Worm (Caenorhabditis elegans) whole organism, L4 larva: ENCODE measurements around the gene rpl-37.

Experiments
- F10B5.3 ChIP-seq: sonication (generic microtip); optimal IDR thresholded peaks from 2 replicates; lab custom pipeline; 2016; ENCODE audit warnings: mild to moderate bottlenecking, missing genetic modification characterization, missing compliant biosample characterization
- F37D6.2 ChIP-seq: sonication (generic microtip); optimal IDR thresholded peaks from 2 replicates; lab custom pipeline; 2016; ENCODE audit warnings: mild to moderate bottlenecking, missing genetic modification characterization, missing compliant biosample characterization
- F44E2.7 ChIP-seq: fragments of 200-800 bp; sonication (Bioruptor generic); IDR thresholded peaks from 2 replicates; pipeline ENCODE4 v2.1.2; 2022; ENCODE audit warnings: missing genetic modification characterization, missing compliant biosample characterization
- F49E8.2 ChIP-seq: sonication (generic microtip); optimal IDR thresholded peaks from 2 replicates; lab custom pipeline; 2016; ENCODE audit warnings: missing compliant biosample characterization, mild to moderate bottlenecking, missing genetic modification characterization, borderline replicate concordance
- R02D3.7 ChIP-seq: fragments of 150-350 bp; sonication (generic microtip); optimal IDR thresholded peaks from 3 replicates; lab custom pipeline; 2014; ENCODE audit warnings: missing biosample characterization, missing genetic modification characterization
- T20F7.1 ChIP-seq: fragments of 200-800 bp; sonication (Bioruptor generic); optimal IDR thresholded peaks from 2 replicates; lab custom pipeline; 2018; ENCODE audit warnings: mild to moderate bottlenecking, missing genetic modification characterization, missing compliant biosample characterization
- T26A8.4 ChIP-seq: fragments of 200-800 bp; sonication (Bioruptor generic); IDR thresholded peaks from 2 replicates; pipeline ENCODE4 v1.3.6; 2022; ENCODE audit warnings: missing genetic modification characterization, missing compliant biosample characterization
- Y105C5A.15 ChIP-seq: fragments of 200-800 bp; sonication (Bioruptor generic); IDR thresholded peaks from 2 replicates; pipeline ENCODE4 v1.3.6; 2022; ENCODE audit warnings: missing genetic modification characterization, missing compliant biosample characterization
- Y75B8A.6 ChIP-seq: fragments of 200-800 bp; sonication (Bioruptor generic); IDR thresholded peaks from 2 replicates; pipeline ENCODE4 v1.3.6; 2022; ENCODE audit warnings: missing genetic modification reagents, missing genetic modification characterization, missing compliant biosample characterization
- ZK337.2 ChIP-seq: fragments of 200-800 bp; sonication (Bioruptor generic); IDR thresholded peaks from 2 replicates; pipeline ENCODE4 v1.3.6; 2022; ENCODE audit warnings: missing genetic modification reagents, missing genetic modification characterization, missing compliant biosample characterization
- aha-1 ChIP-seq: fragments of 150-350 bp; peaks from one replicate; lab custom pipeline; 2014; ENCODE audit warnings: missing biosample characterization, missing genetic modification characterization
- aly-2 ChIP-seq: sonication (generic microtip); optimal IDR thresholded peaks from 2 replicates; lab custom pipeline; 2018; ENCODE audit warnings: missing biosample characterization, missing genetic modification characterization
- arid-1 ChIP-seq: fragments of 200-800 bp; sonication (Bioruptor generic); conservative IDR thresholded peaks from 2 replicates; pipeline ENCODE4 v1.3.6; 2022; ENCODE audit warnings: missing genetic modification reagents, missing genetic modification characterization, missing compliant biosample characterization
- cey-2 ChIP-seq: sonication (generic microtip); optimal IDR thresholded peaks from 3 replicates; lab custom pipeline; 2017; ENCODE audit warnings: missing genetic modification characterization, mild to moderate bottlenecking, missing compliant biosample characterization, antibody characterized with exemption, borderline replicate concordance; ENCODE audit not compliant: insufficient read depth
- daf-8 ChIP-seq: fragments of 200-800 bp; sonication (Bioruptor generic); IDR thresholded peaks from 2 replicates; pipeline ENCODE4 v1.3.6; 2022; ENCODE audit warnings: missing genetic modification characterization, missing compliant biosample characterization
- dmd-6 ChIP-seq: fragments of 200-800 bp; sonication (Bioruptor generic); IDR thresholded peaks from 2 replicates; pipeline ENCODE4 v1.3.6; 2022; ENCODE audit warnings: missing genetic modification reagents, missing genetic modification characterization, missing compliant biosample characterization
- dmd-9 ChIP-seq: fragments of 200-800 bp; sonication (Bioruptor generic); IDR thresholded peaks from 2 replicates; pipeline ENCODE4 v1.3.6; 2022; ENCODE audit warnings: missing genetic modification reagents, missing genetic modification characterization, missing compliant biosample characterization
- dpl-1 ChIP-seq: fragments of 150-350 bp; optimal IDR thresholded peaks from 2 replicates; lab custom pipeline; 2014; ENCODE audit warnings: missing biosample characterization, missing genetic modification reagents, missing genetic modification characterization
- egl-27 ChIP-seq: sonication (generic microtip); optimal IDR thresholded peaks from 3 replicates; lab custom pipeline; 2017; ENCODE audit warnings: missing biosample characterization, missing genetic modification reagents, missing genetic modification characterization
- gei-8 ChIP-seq: fragments of 200-800 bp; sonication (Bioruptor generic); optimal IDR thresholded peaks from 2 replicates; lab custom pipeline; 2018; ENCODE audit warnings: mild to moderate bottlenecking, missing genetic modification characterization, missing compliant biosample characterization
- hlh-30 ChIP-seq: sonication (generic microtip); optimal IDR thresholded peaks from 2 replicates; lab custom pipeline; 2017; ENCODE audit warnings: antibody characterized with exemption, mild to moderate bottlenecking, missing genetic modification characterization, missing compliant biosample characterization; ENCODE audit not compliant: insufficient read depth
- hmg-1.1 ChIP-seq: fragments of 200-800 bp; sonication (Bioruptor generic); IDR thresholded peaks from 2 replicates; pipeline ENCODE4 v1.3.6; 2022; ENCODE audit warnings: missing genetic modification reagents, missing genetic modification characterization, missing compliant biosample characterization
- lin-1 ChIP-seq: fragments of 200-800 bp; sonication (Bioruptor generic); IDR thresholded peaks from 2 replicates; pipeline ENCODE4 v1.3.6; 2022; ENCODE audit warnings: missing genetic modification reagents, missing genetic modification characterization, missing compliant biosample characterization
- lin-15B ChIP-seq: fragments of 150-350 bp; sonication (generic microtip); optimal IDR thresholded peaks from 3 replicates; lab custom pipeline; 2014; ENCODE audit warnings: missing biosample characterization, missing genetic modification characterization
- lsy-2 ChIP-seq, 2 experiments: fragments of 150-350 bp in 1 of 2; sonication (generic microtip) in 1 of 2; optimal IDR thresholded peaks; 2 replicates each; lab custom pipeline; 2014 to 2017; ENCODE audit warnings: missing biosample characterization in 2 of 2, missing genetic modification characterization in 2 of 2
- madf-5 ChIP-seq, 2 experiments: fragments of 200-800 bp; sonication (Bioruptor generic); IDR thresholded peaks; 2 replicates each; pipeline ENCODE4 v1.3.6; 2022; ENCODE audit warnings: missing compliant biosample characterization in 2 of 2, missing genetic modification characterization in 2 of 2
- madf-9 ChIP-seq: fragments of 200-800 bp; sonication (Bioruptor generic); conservative IDR thresholded peaks from 2 replicates; pipeline ENCODE4 v1.3.6; 2022; ENCODE audit warnings: missing genetic modification reagents, missing genetic modification characterization, missing compliant biosample characterization
- mdl-1 ChIP-seq, 2 experiments: fragments of 150-350 bp in 1 of 2; sonication (generic microtip) in 1 of 2; optimal IDR thresholded peaks; 2 replicates each; lab custom pipeline; 2014 to 2017; ENCODE audit warnings: missing biosample characterization in 2 of 2, missing genetic modification characterization in 2 of 2
- mdt-29 ChIP-seq: fragments of 200-800 bp; sonication (Bioruptor generic); IDR thresholded peaks from 2 replicates; pipeline ENCODE4 v1.3.6; 2022; ENCODE audit warnings: missing genetic modification reagents, missing genetic modification characterization, missing compliant biosample characterization
- mep-1 ChIP-seq: fragments of 150-350 bp; sonication (generic microtip); optimal IDR thresholded peaks from 3 replicates; lab custom pipeline; 2014; ENCODE audit warnings: missing biosample characterization, missing genetic modification characterization
- mxl-2 ChIP-seq: fragments of 200-800 bp; sonication (Bioruptor generic); conservative IDR thresholded peaks from 2 replicates; pipeline ENCODE4 v1.3.6; 2022; ENCODE audit warnings: missing genetic modification reagents, missing genetic modification characterization, missing compliant biosample characterization
- mxl-3 ChIP-seq: fragments of 200-800 bp; sonication (Bioruptor generic); optimal IDR thresholded peaks from 2 replicates; lab custom pipeline; 2018; ENCODE audit warnings: mild to moderate bottlenecking, missing genetic modification characterization, missing compliant biosample characterization
- nhr-102 ChIP-seq: sonication (generic microtip); optimal IDR thresholded peaks from 2 replicates; lab custom pipeline; 2016; ENCODE audit warnings: mild to moderate bottlenecking, missing genetic modification characterization, moderate library complexity, missing compliant biosample characterization
- nhr-111 ChIP-seq: fragments of 200-800 bp; sonication (Bioruptor generic); optimal IDR thresholded peaks from 2 replicates; lab custom pipeline; 2018; ENCODE audit warnings: mild to moderate bottlenecking, missing genetic modification characterization, missing compliant biosample characterization
- nhr-25 ChIP-seq: sonication (generic microtip); optimal IDR thresholded peaks from 2 replicates; lab custom pipeline; 2017; ENCODE audit warnings: missing genetic modification characterization, mild to moderate bottlenecking, missing compliant biosample characterization, antibody characterized with exemption, moderate library complexity, borderline replicate concordance; ENCODE audit not compliant: insufficient read depth
- nhr-28 ChIP-seq: fragments of 150-350 bp; optimal IDR thresholded peaks from 2 replicates; lab custom pipeline; 2014; ENCODE audit warnings: missing biosample characterization, missing genetic modification characterization
- nhr-41 ChIP-seq: fragments of 200-800 bp; sonication (Bioruptor generic); IDR thresholded peaks from 2 replicates; pipeline ENCODE4 v1.3.6; 2022; ENCODE audit warnings: missing genetic modification reagents, missing genetic modification characterization, missing compliant biosample characterization
- nhr-48 ChIP-seq: sonication (generic microtip); optimal IDR thresholded peaks from 2 replicates; lab custom pipeline; 2016; ENCODE audit warnings: mild to moderate bottlenecking, missing genetic modification characterization, missing compliant biosample characterization
- nhr-6 ChIP-seq: fragments of 150-350 bp; optimal IDR thresholded peaks from 2 replicates; lab custom pipeline; 2014; ENCODE audit warnings: missing biosample characterization, missing genetic modification characterization
- nhr-77 ChIP-seq: fragments of 150-350 bp; optimal IDR thresholded peaks from 2 replicates; lab custom pipeline; 2014; ENCODE audit warnings: missing biosample characterization, missing genetic modification characterization
- php-3 ChIP-seq: fragments of 200-800 bp; sonication (Bioruptor generic); IDR thresholded peaks from 2 replicates; pipeline ENCODE4 v1.3.6; 2022; ENCODE audit warnings: missing genetic modification reagents, missing genetic modification characterization, missing compliant biosample characterization
- rbr-2 ChIP-seq: sonication (generic microtip); optimal IDR thresholded peaks from 2 replicates; lab custom pipeline; 2016; ENCODE audit warnings: missing genotype, missing genetic modification characterization, missing compliant biosample characterization
- saeg-2 ChIP-seq: fragments of 200-800 bp; sonication (Bioruptor generic); IDR thresholded peaks from 2 replicates; pipeline ENCODE4 v1.3.6; 2022; ENCODE audit warnings: missing genetic modification reagents, missing genetic modification characterization, missing compliant biosample characterization
- sdz-12 ChIP-seq: fragments of 200-800 bp; sonication (Bioruptor generic); optimal IDR thresholded peaks from 2 replicates; lab custom pipeline; 2018; ENCODE audit warnings: mild to moderate bottlenecking, missing genetic modification characterization, missing compliant biosample characterization
- set-16 ChIP-seq: fragments of 200-800 bp; sonication (Bioruptor generic); IDR thresholded peaks from 2 replicates; pipeline ENCODE4 v1.3.6; 2022; ENCODE audit warnings: missing genetic modification reagents, missing genetic modification characterization, missing compliant biosample characterization
- spr-1 ChIP-seq: sonication (generic microtip); optimal IDR thresholded peaks from 2 replicates; lab custom pipeline; 2016; ENCODE audit warnings: mild to moderate bottlenecking, missing genetic modification characterization, missing compliant biosample characterization
- unc-130 ChIP-seq: sonication (generic microtip); optimal IDR thresholded peaks from 2 replicates; lab custom pipeline; 2016; ENCODE audit warnings: missing genetic modification reagents, missing genetic modification characterization, missing compliant biosample characterization
- zag-1 ChIP-seq: fragments of 150-350 bp; optimal IDR thresholded peaks from 2 replicates; lab custom pipeline; 2014; ENCODE audit warnings: missing biosample characterization, missing genetic modification characterization
- zfp-3 ChIP-seq: fragments of 200-800 bp; sonication (Bioruptor generic); conservative IDR thresholded peaks from 2 replicates; pipeline ENCODE4 v1.3.6; 2022; ENCODE audit warnings: missing genetic modification reagents, missing genetic modification characterization, missing compliant biosample characterization
- zip-11 ChIP-seq: fragments of 200-800 bp; sonication (Bioruptor generic); IDR thresholded peaks from 2 replicates; pipeline ENCODE4 v1.3.6; 2022; ENCODE audit warnings: missing genetic modification characterization, missing compliant biosample characterization

rpl-37 gene

ce11 chrIII:3539499-3539898 lies 11.1 kb downstream of the rpl-37 start:
- TF ChIP-seq aha-1 (peak; percentile 91), lin-1 (GFP tag; lab: Robert Waterston, UW) (no peak)

ce11 chrIII:3540424-3540823 lies 12.0 kb downstream of the rpl-37 start:
- no peak for TF ChIP-seq daf-8
- no peak for TF ChIP-seq mdl-1 (tag; optimal IDR thresholded peaks at IDR 0.05; lab: Kevin White, UChicago)
- no peak for TF ChIP-seq nhr-25 (tag; lab: Kevin White, UChicago)
- TF ChIP-seq lsy-2 (tag; optimal IDR thresholded peaks at IDR 0.05; lab: Kevin White, UChicago), result peak in 1 of 2 experiments; percentile 72
- no peak for TF ChIP-seq madf-9
- TF ChIP-seq F49E8.2, result no peak
- no peak for TF ChIP-seq dmd-9 (GFP tag; lab: Robert Waterston, UW)
- no peak for TF ChIP-seq arid-1 (GFP tag; lab: Robert Waterston, UW)
- TF ChIP-seq T20F7.1 (GFP tag; lab: Kevin White, UChicago), result no peak
- no peak for TF ChIP-seq mxl-3 (GFP tag; lab: Kevin White, UChicago)
- peak; percentile 72 for TF ChIP-seq unc-130 (GFP tag; lab: Kevin White, UChicago)
- no peak for TF ChIP-seq mdt-29 (GFP tag; lab: Robert Waterston, UW)
- peak; percentile 18 for TF ChIP-seq nhr-6 (tag; lab: Kevin White, UChicago)
- no peak for TF ChIP-seq zfp-3 (GFP tag; lab: Robert Waterston, UW)
- TF ChIP-seq nhr-28, result peak; percentile 39
- no peak for TF ChIP-seq zag-1 (tag; lab: Kevin White, UChicago)
- no peak for TF ChIP-seq F37D6.2 (tag; lab: Kevin White, UChicago)
- no peak for TF ChIP-seq nhr-48
- TF ChIP-seq R02D3.7, result no peak
- TF ChIP-seq set-16 (GFP tag; lab: Robert Waterston, UW), result no peak
- TF ChIP-seq dmd-6 (GFP tag; lab: Robert Waterston, UW), result peak; percentile 18; the same call in 1 of the 2 replicates
- TF ChIP-seq madf-5 (GFP tag; IDR thresholded peaks at IDR 0.05; lab: Robert Waterston, UW), result no peak
- peak; percentile 59 for TF ChIP-seq hmg-1.1 (GFP tag; lab: Robert Waterston, UW)
- no peak for TF ChIP-seq php-3
- TF ChIP-seq ZK337.2 (GFP tag; lab: Robert Waterston, UW), result 0 out of 2 replicates have a peak, but pooled peaks have one; percentile 33
- peak; percentile 57 for TF ChIP-seq dpl-1 (GFP tag; lab: Kevin White, UChicago)
- TF ChIP-seq rbr-2 (tag; lab: Kevin White, UChicago), result peak; percentile 28
- TF ChIP-seq F44E2.7, result no peak
- TF ChIP-seq Y75B8A.6 (GFP tag; lab: Robert Waterston, UW), result no peak
- TF ChIP-seq sdz-12 (GFP tag; lab: Kevin White, UChicago), result no peak
- TF ChIP-seq mep-1 (tag; lab: Kevin White, UChicago), result peak; percentile 69
- TF ChIP-seq nhr-77 (tag; lab: Kevin White, UChicago), result peak; percentile 73
- no peak for TF ChIP-seq T26A8.4
- TF ChIP-seq nhr-41 (GFP tag; lab: Robert Waterston, UW), result no peak
- TF ChIP-seq saeg-2 (GFP tag; lab: Robert Waterston, UW), result no peak
- no peak for TF ChIP-seq zip-11 (GFP tag; lab: Robert Waterston, UW)
- no peak for TF ChIP-seq aly-2 (tag; lab: Kevin White, UChicago)
- TF ChIP-seq lin-15B (tag; lab: Kevin White, UChicago), result no peak
- TF ChIP-seq mxl-2 (GFP tag; lab: Robert Waterston, UW), result no peak
- no peak for TF ChIP-seq gei-8 (GFP tag; lab: Kevin White, UChicago)
- TF ChIP-seq nhr-102 (tag; lab: Kevin White, UChicago), result no peak
- TF ChIP-seq F10B5.3 (tag; lab: Kevin White, UChicago), result no peak
- TF ChIP-seq hlh-30 (tag; lab: Kevin White, UChicago), result peak; percentile 25
- no peak for TF ChIP-seq egl-27 (tag; lab: Kevin White, UChicago)
- TF ChIP-seq spr-1, result no peak
- no peak for TF ChIP-seq nhr-111 (GFP tag; lab: Kevin White, UChicago)
- TF ChIP-seq cey-2, result no peak
- no peak for TF ChIP-seq Y105C5A.15 (GFP tag; lab: Robert Waterston, UW)
